Fruit fly (Drosophila melanogaster) whole organism, pupa: ENCODE measurements around the gene CG11902.

Experiments
- CG10348 ChIP-seq: fragments of 200-800 bp; sonication (Bioruptor generic); IDR thresholded peaks from 2 replicates; pipeline ENCODE4 v1.3.6; 2022; ENCODE audit warnings: missing biosample characterization, missing genetic modification characterization
- CG12605 ChIP-seq: fragments of 200-800 bp; sonication (Bioruptor generic); IDR thresholded peaks from 2 replicates; pipeline ENCODE4 v1.3.6; 2022; ENCODE audit warnings: missing biosample characterization, missing genetic modification characterization
- CG13204 ChIP-seq: fragments of 200-800 bp; sonication (Bioruptor generic); optimal IDR thresholded peaks from 2 replicates; lab custom pipeline; 2018; ENCODE audit warnings: missing biosample characterization, mild to moderate bottlenecking, missing genetic modification characterization, moderate library complexity
- CG14655 ChIP-seq: fragments of 200-800 bp; sonication (Bioruptor generic); optimal IDR thresholded peaks from 3 replicates; lab custom pipeline; 2017; ENCODE audit warnings: mild to moderate bottlenecking, missing biosample characterization, missing genetic modification reagents, missing genetic modification characterization
- CG17806 ChIP-seq: fragments of 200-800 bp; sonication (Bioruptor generic); optimal IDR thresholded peaks from 2 replicates; lab custom pipeline; 2018; ENCODE audit warnings: missing biosample characterization, mild to moderate bottlenecking, missing genetic modification characterization, moderate library complexity
- CG32121 ChIP-seq: fragments of 200-800 bp; sonication (Bioruptor generic); IDR thresholded peaks from 2 replicates; pipeline ENCODE4 v1.3.6; 2022; ENCODE audit warnings: missing biosample characterization, missing genetic modification characterization
- CG34367 ChIP-seq: fragments of 200-800 bp; sonication (Bioruptor generic); optimal IDR thresholded peaks from 2 replicates; lab custom pipeline; 2018; ENCODE audit warnings: missing biosample characterization, mild to moderate bottlenecking, missing genetic modification characterization
- CG4496 ChIP-seq: fragments of 200-800 bp; sonication (Bioruptor generic); IDR thresholded peaks from 3 replicates; pipeline ENCODE4 v1.3.6; 2022; ENCODE audit warnings: missing biosample characterization, missing genetic modification characterization
- CG8159 ChIP-seq: fragments of 200-800 bp; sonication (Bioruptor generic); optimal IDR thresholded peaks from 3 replicates; lab custom pipeline; 2018; ENCODE audit warnings: missing biosample characterization, mild to moderate bottlenecking, missing genetic modification characterization, moderate library complexity
- CG9948 ChIP-seq: fragments of 200-800 bp; sonication (Bioruptor generic); optimal IDR thresholded peaks from 2 replicates; lab custom pipeline; 2018; ENCODE audit warnings: missing biosample characterization, mild to moderate bottlenecking, missing genetic modification characterization, moderate library complexity
- D1 ChIP-seq: fragments of 200-800 bp; sonication (Bioruptor generic); optimal IDR thresholded peaks from 2 replicates; lab custom pipeline; 2018; ENCODE audit warnings: missing biosample characterization, mild to moderate bottlenecking, missing genetic modification characterization, moderate library complexity
- EcR ChIP-seq: fragments of 200-800 bp; sonication (Bioruptor generic); optimal IDR thresholded peaks from 3 replicates; lab custom pipeline; 2019; ENCODE audit warnings: missing biosample characterization, missing genetic modification characterization, mild to moderate bottlenecking, moderate library complexity, missing genetic modification reagents
- Ets98B ChIP-seq: fragments of 200-800 bp; sonication (Bioruptor generic); IDR thresholded peaks from 2 replicates; pipeline ENCODE4 v1.3.6; 2022; ENCODE audit warnings: missing biosample characterization, missing genetic modification characterization
- Pif1A ChIP-seq: fragments of 200-800 bp; sonication (Bioruptor generic); optimal IDR thresholded peaks from 3 replicates; lab custom pipeline; 2016; ENCODE audit warnings: missing biosample characterization, missing genetic modification characterization
- Pif1B ChIP-seq: fragments of 200-800 bp; sonication (Bioruptor generic); optimal IDR thresholded peaks from 3 replicates; lab custom pipeline; 2016; ENCODE audit warnings: missing biosample characterization, missing genetic modification characterization
- Snoo ChIP-seq: fragments of 200-800 bp; sonication (Bioruptor generic); optimal IDR thresholded peaks from 3 replicates; lab custom pipeline; 2017; ENCODE audit warnings: missing biosample characterization, mild to moderate bottlenecking, missing genetic modification characterization, inconsistent platforms
- fd96Ca ChIP-seq: fragments of 200-800 bp; sonication (Bioruptor generic); IDR thresholded peaks from 3 replicates; pipeline ENCODE4 v1.3.6; 2022; ENCODE audit warnings: missing biosample characterization, missing genetic modification characterization
- gl ChIP-seq: fragments of 200-800 bp; sonication (Bioruptor generic); optimal IDR thresholded peaks from 2 replicates; lab custom pipeline; 2018; ENCODE audit warnings: missing biosample characterization, mild to moderate bottlenecking, missing genetic modification characterization
- rn ChIP-seq: fragments of 200-800 bp; sonication (Bioruptor generic); IDR thresholded peaks from 2 replicates; pipeline ENCODE4 v1.3.6; 2022; ENCODE audit warnings: missing biosample characterization, missing genetic modification characterization

CG11902 gene

dm6 chr3R:25388522-25388921 is 53.5 kb downstream of the CG11902 start:
- TF ChIP-seq CG17806 (tag; lab: Kevin White, UChicago) (no peak), gl (tag; lab: Kevin White, UChicago) (no peak), CG10348 (GFP tag; lab: Robert Waterston, UW) (no peak), CG14655 (GFP tag; lab: Kevin White, UChicago) (peak; percentile 31), D1 (tag; lab: Kevin White, UChicago) (no peak), CG8159 (tag; lab: Kevin White, UChicago) (peak; percentile 19), Pif1A (no peak), rn (GFP tag; lab: Robert Waterston, UW) (no peak), CG13204 (GFP tag; lab: Kevin White, UChicago) (no peak), EcR (GFP tag; lab: Kevin White, UChicago) (no peak), CG32121 (GFP tag; lab: Robert Waterston, UW) (0 out of 2 replicates have a peak, but pooled peaks have one; percentile 51), CG34367 (no peak), CG12605 (GFP tag; lab: Robert Waterston, UW) (no peak), Snoo (no peak), Pif1B (GFP tag; lab: Kevin White, UChicago) (no peak), Ets98B (no peak), fd96Ca (GFP tag; lab: Robert Waterston, UW) (peak; percentile 48; the same call in 1 of the 3 replicates), CG9948 (tag; lab: Kevin White, UChicago) (no peak), CG4496 (GFP tag; lab: Robert Waterston, UW) (peak; percentile 54; the same call in 2 of the 3 replicates)
